Fruit fly (Drosophila melanogaster): Measurements from ENCODE around the gene Cyp6d5.
A peak's percentile ranks its signal among the peaks of the same experiment; 100 is the strongest.

The Cyp6d5 gene

dm6 chr3R:14009643-14010042, 19.4 kb upstream of the Cyp6d5 start:
- TF ChIP-seq pad (GFP tag; optimal IDR thresholded peaks at IDR 0.05) = no peak
- no peak for TF ChIP-seq CG7101 (tag; optimal IDR thresholded peaks at IDR 0.05)
- TF ChIP-seq ovo (GFP tag; optimal IDR thresholded peaks at IDR 0.05) = no peak
- no peak for TF ChIP-seq Hr96 (GFP tag; optimal IDR thresholded peaks at IDR 0.05)
- TF ChIP-seq CG7045 (GFP tag; optimal IDR thresholded peaks at IDR 0.05) = no peak

dm6 chr3R:14011175-14011574, 17.9 kb upstream of the Cyp6d5 start:
- TF ChIP-seq CG7101 (tag; optimal IDR thresholded peaks at IDR 0.05) (no peak), Hr96 (GFP tag; optimal IDR thresholded peaks at IDR 0.05) (no peak), Crg-1 (GFP tag; optimal IDR thresholded peaks at IDR 0.05) (no peak)

- no peak for TF ChIP-seq CG11617 (GFP tag; optimal IDR thresholded peaks at IDR 0.05)
- TF ChIP-seq toe (GFP tag; optimal IDR thresholded peaks at IDR 0.05) = no peak
Measured at dm6 chr3R:14011629-14012028, 17.4 kb upstream of the Cyp6d5 start.

dm6 chr3R:14012478-14013146, 16.4 kb upstream of the Cyp6d5 start:
- peak; percentile 37 for TF ChIP-seq CG14711 (tag; optimal IDR thresholded peaks at IDR 0.05)
- TF ChIP-seq kay (GFP tag; ENCODE audit: borderline replicate concordance) = no peak

- TF ChIP-seq cic (GFP tag; optimal IDR thresholded peaks at IDR 0.05) = no peak
- TF ChIP-seq CG33017 (tag; optimal IDR thresholded peaks at IDR 0.05) = no peak
- TF ChIP-seq Hr96 (GFP tag; optimal IDR thresholded peaks at IDR 0.05) = no peak
- no peak for TF ChIP-seq Crg-1 (GFP tag; optimal IDR thresholded peaks at IDR 0.05)
- no peak for TF ChIP-seq CG1620 (GFP tag; optimal IDR thresholded peaks at IDR 0.05)
- no peak for TF ChIP-seq CG11617 (GFP tag; optimal IDR thresholded peaks at IDR 0.05)
- no peak for TF ChIP-seq kay (GFP tag; ENCODE audit: borderline replicate concordance)
Measured at dm6 chr3R:14013827-14014488, 15.1 kb upstream of the Cyp6d5 start.

dm6 chr3R:14014580-14014979, 14.4 kb upstream of the Cyp6d5 start:
- no peak for TF ChIP-seq cic (GFP tag; optimal IDR thresholded peaks at IDR 0.05)

dm6 chr3R:14016758-14017406, 12.1 kb upstream of the Cyp6d5 start:
- TF ChIP-seq tj (GFP tag; optimal IDR thresholded peaks at IDR 0.05) (no peak), CG12768 (GFP tag; optimal IDR thresholded peaks at IDR 0.05) (no peak), bab1 (GFP tag; optimal IDR thresholded peaks at IDR 0.05) (no peak), ovo (GFP tag; optimal IDR thresholded peaks at IDR 0.05) (no peak), Clk (GFP tag; optimal IDR thresholded peaks at IDR 0.05) (no peak), CG7045 (GFP tag; optimal IDR thresholded peaks at IDR 0.05) (no peak), CG11617 (GFP tag; optimal IDR thresholded peaks at IDR 0.05) (no peak), Mnt (GFP tag; optimal IDR thresholded peaks at IDR 0.05) (no peak), CG14711 (tag; optimal IDR thresholded peaks at IDR 0.05) (no peak), kay (GFP tag; ENCODE audit: borderline replicate concordance) (no peak), CG7101 (tag; optimal IDR thresholded peaks at IDR 0.05) (no peak), Crg-1 (GFP tag; optimal IDR thresholded peaks at IDR 0.05) (no peak), pad (GFP tag; optimal IDR thresholded peaks at IDR 0.05) (no peak), cic (GFP tag; optimal IDR thresholded peaks at IDR 0.05) (no peak), CG33017 (tag; optimal IDR thresholded peaks at IDR 0.05) (no peak), CG5204 (GFP tag; optimal IDR thresholded peaks at IDR 0.05) (no peak), toe (GFP tag; optimal IDR thresholded peaks at IDR 0.05) (no peak), Hr96 (GFP tag; optimal IDR thresholded peaks at IDR 0.05) (no peak), CG1620 (GFP tag; optimal IDR thresholded peaks at IDR 0.05) (no peak), cnc (optimal IDR thresholded peaks at IDR 0.05) (no peak)

Data from whole organism, adult.